Worm (Caenorhabditis elegans) whole organism, L4/young adult: ENCODE data around the gene kvs-2.

Experiments
- W03F9.2 ChIP-seq: fragments of 150-350 bp; optimal IDR thresholded peaks from 2 replicates; lab custom pipeline; 2014; ENCODE audit warnings: missing biosample characterization, missing genetic modification characterization
- dao-5 ChIP-seq: sonication (generic microtip); optimal IDR thresholded peaks from 2 replicates; lab custom pipeline; 2016; ENCODE audit warnings: missing genotype, missing genetic modification characterization, moderate library complexity, missing compliant biosample characterization
- him-1 ChIP-seq: sonication (generic microtip); optimal IDR thresholded peaks from 2 replicates; lab custom pipeline; 2016; ENCODE audit warnings: missing genotype, missing genetic modification reagents, missing genetic modification characterization, missing compliant biosample characterization

- TF ChIP-seq dao-5 (tag; lab: Kevin White, UChicago) (no peak), him-1 (no peak), W03F9.2 (no peak)
Measured at ce11 chrV:10594810-10595209, 41.0 kb upstream of the kvs-2 start, which contains the start of gene T21C9.11.
